Fruit fly (Drosophila melanogaster): ENCODE measurements around the gene Cyp6d5.

Cyp6d5 gene

dm6 chr3R:13999531-13999930, 29.5 kb upstream of the Cyp6d5 start (continued):
- no peak for TF ChIP-seq CG12659 (GFP tag; optimal IDR thresholded peaks at IDR 0.05)
- TF ChIP-seq Doc3 (GFP tag; IDR thresholded peaks at IDR 0.05; ENCODE audit: partially characterized antibody) = no peak
- peak; percentile 75 for TF ChIP-seq CG32772 (GFP tag; IDR thresholded peaks at IDR 0.05)
- TF ChIP-seq stc (GFP tag; IDR thresholded peaks at IDR 0.05) = peak; percentile 74
- TF ChIP-seq NC2β (GFP tag; optimal IDR thresholded peaks at IDR 0.05) = peak; percentile 72
- TF ChIP-seq en (GFP tag; optimal IDR thresholded peaks at IDR 0.05) = peak; percentile 23
- peak; percentile 12 for TF ChIP-seq CG6765 (GFP tag; optimal IDR thresholded peaks at IDR 0.05)
- TF ChIP-seq nerfin-1 (tag; optimal IDR thresholded peaks at IDR 0.05) = peak; percentile 73
- peak; percentile 56 for TF ChIP-seq fd64A (GFP tag; optimal IDR thresholded peaks at IDR 0.05)
- peak; percentile 48 for TF ChIP-seq CG3281 (GFP tag; optimal IDR thresholded peaks at IDR 0.05)
- no peak for TF ChIP-seq CHES-1-like (GFP tag; optimal IDR thresholded peaks at IDR 0.05)
- TF ChIP-seq Ravus (GFP tag; IDR thresholded peaks at IDR 0.05) = no peak
- no peak for TF ChIP-seq HLH4C (GFP tag; IDR thresholded peaks at IDR 0.05; ENCODE audit: partially characterized antibody)
- peak; percentile 34 for TF ChIP-seq CG18262 (tag; optimal IDR thresholded peaks at IDR 0.05)
- peak; percentile 82 for TF ChIP-seq CG1603 (tag; optimal IDR thresholded peaks at IDR 0.05)
- peak; percentile 28 for TF ChIP-seq CTCF (GFP tag; optimal IDR thresholded peaks at IDR 0.05)
- no peak for TF ChIP-seq Abd-B (GFP tag; optimal IDR thresholded peaks at IDR 0.05)
- TF ChIP-seq bowl (GFP tag; IDR thresholded peaks at IDR 0.05) = no peak
- TF ChIP-seq CG1647 (GFP tag; optimal IDR thresholded peaks at IDR 0.05) = peak; percentile 31
- TF ChIP-seq fd96Cb (tag; optimal IDR thresholded peaks at IDR 0.05) = peak; percentile 81
- peak; percentile 81 for TF ChIP-seq CG4424 (GFP tag; optimal IDR thresholded peaks at IDR 0.05)
- 0 out of 2 replicates have a peak, but pooled peaks have one; percentile 20 for TF ChIP-seq CG7372 (GFP tag; IDR thresholded peaks at IDR 0.05)
- TF ChIP-seq CG6272 (GFP tag; IDR thresholded peaks at IDR 0.05) = no peak
- TF ChIP-seq unc-4 (GFP tag; IDR thresholded peaks at IDR 0.05; ENCODE audit: partially characterized antibody) = no peak
- peak; percentile 10 for TF ChIP-seq chn (GFP tag; optimal IDR thresholded peaks at IDR 0.05)
- no peak for TF ChIP-seq trh (GFP tag; optimal IDR thresholded peaks at IDR 0.05)
- no peak for TF ChIP-seq CG10366 (GFP tag; IDR thresholded peaks at IDR 0.05)
- TF ChIP-seq CG17568 (GFP tag; optimal IDR thresholded peaks at IDR 0.05) = no peak
- TF ChIP-seq CG31365 (tag; optimal IDR thresholded peaks at IDR 0.05) = peak; percentile 35
- TF ChIP-seq Chrac-16 (GFP tag; optimal IDR thresholded peaks at IDR 0.05) = no peak
- TF ChIP-seq pum (GFP tag; optimal IDR thresholded peaks at IDR 0.05) = peak; percentile 44
- TF ChIP-seq CG6254 (GFP tag; optimal IDR thresholded peaks at IDR 0.05) = peak; percentile 66
- peak; percentile 74; the same call in 2 of the 3 replicates for TF ChIP-seq ken (GFP tag; IDR thresholded peaks at IDR 0.05)
- peak; percentile 60 for TF ChIP-seq ssp (GFP tag; IDR thresholded peaks at IDR 0.05)
- TF ChIP-seq CG3407 (GFP tag; optimal IDR thresholded peaks at IDR 0.05) = peak; percentile 10
- TF ChIP-seq Neu2 (GFP tag; optimal IDR thresholded peaks at IDR 0.05; ENCODE audit: borderline replicate concordance) = no peak
- no peak for TF ChIP-seq Scr (GFP tag; IDR thresholded peaks at IDR 0.05; ENCODE audit: partially characterized antibody)
- peak; percentile 85 for TF ChIP-seq ind (GFP tag; optimal IDR thresholded peaks at IDR 0.05)
- peak; percentile 78 for TF ChIP-seq HLH3B (GFP tag; IDR thresholded peaks at IDR 0.05)
- TF ChIP-seq B-H2 (GFP tag; optimal IDR thresholded peaks at IDR 0.05) = no peak
- no peak for TF ChIP-seq fd102C (GFP tag; optimal IDR thresholded peaks at IDR 0.05)
- peak; percentile 63 for TF ChIP-seq Nf-YA (GFP tag; IDR thresholded peaks at IDR 0.05)
- TF ChIP-seq CG16863 (GFP tag; optimal IDR thresholded peaks at IDR 0.05) = no peak
- peak; percentile 62 for TF ChIP-seq Rx (GFP tag; IDR thresholded peaks at IDR 0.05)
- peak; percentile 68 for TF ChIP-seq ranshi (GFP tag; IDR thresholded peaks at IDR 0.05)
- peak; percentile 26 for TF ChIP-seq CG8924 (tag; optimal IDR thresholded peaks at IDR 0.05)
- TF ChIP-seq CG7786 (GFP tag; optimal IDR thresholded peaks at IDR 0.05) = no peak
- no peak for TF ChIP-seq hkb (optimal IDR thresholded peaks at IDR 0.05)
- peak; percentile 74 for TF ChIP-seq hkb (GFP tag; IDR thresholded peaks at IDR 0.05)
- peak; percentile 81 for TF ChIP-seq Ets65A (GFP tag)
- TF ChIP-seq sob (GFP tag; IDR thresholded peaks at IDR 0.05) = peak; percentile 67
- peak; percentile 71; the same call in 1 of the 3 replicates for TF ChIP-seq CG2199 (GFP tag; IDR thresholded peaks at IDR 0.05)
- TF ChIP-seq sim (GFP tag; IDR thresholded peaks at IDR 0.05) = 0 out of 2 replicates have a peak, but pooled peaks have one; percentile 44

Measured in whole organism, embryonic.